Worm (Caenorhabditis elegans) whole organism, L3 larva: Measurements from ENCODE around the gene efk-1.
A peak's percentile ranks its signal among the peaks of the same experiment; 100 is the strongest.

ENCODE experiments used
- R02D3.7 ChIP-seq: fragments of 150-350 bp; optimal IDR thresholded peaks from 2 replicates; lab custom pipeline; 2014; ENCODE audit warnings: missing biosample characterization, missing genetic modification characterization
- ama-1 ChIP-seq: fragments of 150-350 bp; optimal IDR thresholded peaks from 2 replicates; lab custom pipeline; 2018
- ceh-16 ChIP-seq: sonication (generic microtip); optimal IDR thresholded peaks from 2 replicates; lab custom pipeline; 2017; ENCODE audit warnings: missing biosample characterization, missing genetic modification characterization
- ceh-9 ChIP-seq: sonication (generic microtip); optimal IDR thresholded peaks from 2 replicates; lab custom pipeline; 2018; ENCODE audit warnings: missing biosample characterization, missing genetic modification characterization
- daf-12 ChIP-seq: fragments of 150-350 bp; optimal IDR thresholded peaks from 2 replicates; lab custom pipeline; 2014; ENCODE audit warnings: missing biosample characterization, missing genetic modification reagents, missing genetic modification characterization
- egl-27 ChIP-seq: sonication (generic microtip); optimal IDR thresholded peaks from 4 replicates; lab custom pipeline; 2017; ENCODE audit warnings: missing biosample characterization, missing genetic modification reagents, missing genetic modification characterization
- egl-5 ChIP-seq: fragments of 150-350 bp; optimal IDR thresholded peaks from 2 replicates; lab custom pipeline; 2017; ENCODE audit warnings: missing biosample characterization, missing genetic modification reagents, missing genetic modification characterization, inconsistent platforms
- elt-1 ChIP-seq: fragments of 150-350 bp; optimal IDR thresholded peaks from 2 replicates; lab custom pipeline; 2014; ENCODE audit warnings: missing biosample characterization, missing genetic modification characterization
- elt-2 ChIP-seq: sonication (generic microtip); optimal IDR thresholded peaks from 2 replicates; lab custom pipeline; 2016; ENCODE audit warnings: missing genetic modification reagents, mild to moderate bottlenecking, missing genetic modification characterization, missing compliant biosample characterization
- fos-1 ChIP-seq: fragments of 150-350 bp; optimal IDR thresholded peaks from 2 replicates; lab custom pipeline; 2014; ENCODE audit warnings: missing biosample characterization, missing genetic modification characterization
- hmg-11 ChIP-seq: sonication (generic microtip); optimal IDR thresholded peaks from 2 replicates; lab custom pipeline; 2016; ENCODE audit warnings: missing genetic modification characterization, missing compliant biosample characterization
- jun-1 ChIP-seq: fragments of 150-350 bp; optimal IDR thresholded peaks from 2 replicates; lab custom pipeline; 2014; ENCODE audit warnings: missing biosample characterization, missing genetic modification reagents, missing genetic modification characterization
- lin-39 ChIP-seq: fragments of 150-350 bp; optimal IDR thresholded peaks from 2 replicates; lab custom pipeline; 2018; ENCODE audit warnings: missing biosample characterization, missing genetic modification reagents, missing genetic modification characterization
- lsy-12 ChIP-seq: sonication (generic microtip); optimal IDR thresholded peaks from 2 replicates; lab custom pipeline; 2016; ENCODE audit warnings: mild to moderate bottlenecking, missing genetic modification characterization, missing compliant biosample characterization
- mdl-1 ChIP-seq: fragments of 150-350 bp; optimal IDR thresholded peaks from 2 replicates; lab custom pipeline; 2014; ENCODE audit warnings: missing biosample characterization, missing genetic modification characterization
- mml-1 ChIP-seq: fragments of 150-350 bp; sonication (generic microtip); optimal IDR thresholded peaks from 3 replicates; lab custom pipeline; 2014; ENCODE audit warnings: missing biosample characterization, missing genetic modification characterization
- nhr-11 ChIP-seq: fragments of 150-350 bp; optimal IDR thresholded peaks from 2 replicates; lab custom pipeline; 2014; ENCODE audit warnings: missing biosample characterization, missing genetic modification characterization
- nhr-23 ChIP-seq: fragments of 150-350 bp; optimal IDR thresholded peaks from 2 replicates; lab custom pipeline; 2014; ENCODE audit warnings: missing biosample characterization, missing genetic modification reagents, missing genetic modification characterization
- nhr-237 ChIP-seq: fragments of 150-350 bp; optimal IDR thresholded peaks from 2 replicates; lab custom pipeline; 2014; ENCODE audit warnings: missing biosample characterization, missing genetic modification characterization
- nhr-25 ChIP-seq: sonication (generic microtip); optimal IDR thresholded peaks from 2 replicates; lab custom pipeline; 2017; ENCODE audit warnings: missing biosample characterization, missing genetic modification characterization
- nhr-28 ChIP-seq: fragments of 150-350 bp; optimal IDR thresholded peaks from 2 replicates; lab custom pipeline; 2014; ENCODE audit warnings: missing biosample characterization, missing genetic modification characterization
- nhr-43 ChIP-seq: sonication (generic microtip); optimal IDR thresholded peaks from 2 replicates; lab custom pipeline; 2016; ENCODE audit warnings: mild to moderate bottlenecking, missing genetic modification characterization, missing compliant biosample characterization; ENCODE audit not compliant: poor library complexity, severe bottlenecking
- nhr-67 ChIP-seq: fragments of 150-350 bp; optimal IDR thresholded peaks from 2 replicates; lab custom pipeline; 2014; ENCODE audit warnings: missing biosample characterization, missing genetic modification characterization
- nhr-77 ChIP-seq: fragments of 150-350 bp; optimal IDR thresholded peaks from 2 replicates; lab custom pipeline; 2014; ENCODE audit warnings: missing biosample characterization, missing genetic modification characterization
- pha-4 ChIP-seq: fragments of 150-350 bp; optimal IDR thresholded peaks from 2 replicates; lab custom pipeline; 2014; ENCODE audit warnings: missing biosample characterization, missing genetic modification reagents, missing genetic modification characterization
- pqm-1 ChIP-seq: fragments of 150-350 bp; optimal IDR thresholded peaks from 2 replicates; lab custom pipeline; 2017; ENCODE audit warnings: missing biosample characterization, missing genetic modification characterization, inconsistent platforms
- skn-1 ChIP-seq: fragments of 150-350 bp; optimal IDR thresholded peaks from 2 replicates; lab custom pipeline; 2014; ENCODE audit warnings: missing biosample characterization, missing genetic modification characterization
- unc-62 ChIP-seq: fragments of 150-350 bp; sonication (generic microtip); optimal IDR thresholded peaks from 4 replicates; lab custom pipeline; 2014; ENCODE audit warnings: missing biosample characterization, missing genetic modification reagents, missing genetic modification characterization
- ztf-11 ChIP-seq: fragments of 150-350 bp; optimal IDR thresholded peaks from 2 replicates; lab custom pipeline; 2014; ENCODE audit warnings: missing biosample characterization, missing genetic modification characterization

Gene efk-1

ce11 chrIII:6168497-6169227 is at the start of gene efk-1:
TSS of gene efk-1 (minus strand) at chrIII:6168547.
- TF ChIP-seq R02D3.7 (tag; lab: Kevin White, UChicago) (no peak), fos-1 (tag; lab: Kevin White, UChicago) (no peak), nhr-237 (no peak), mml-1 (no peak), pha-4 (peak; percentile 53), jun-1 (no peak), ama-1 (lab: Kevin White, UChicago) (peak; percentile 85), egl-5 (tag; lab: Kevin White, UChicago) (no peak), elt-2 (tag; lab: Kevin White, UChicago) (peak; percentile 66), lsy-12 (tag; lab: Kevin White, UChicago) (no peak), lin-39 (tag; lab: Kevin White, UChicago) (no peak), pqm-1 (tag; lab: Kevin White, UChicago) (peak; percentile 77), nhr-28 (no peak), egl-27 (tag; lab: Kevin White, UChicago) (no peak), ztf-11 (tag; lab: Kevin White, UChicago) (no peak), nhr-23 (tag; lab: Kevin White, UChicago) (no peak), daf-12 (tag; lab: Kevin White, UChicago) (no peak), mdl-1 (tag; lab: Kevin White, UChicago) (no peak)

ce11 chrIII:6216833-6217466 is 48.6 kb upstream of the efk-1 start, which contains the start of gene hot-4:
TSS of gene hot-4 (plus strand) at chrIII:6217416.
- TF ChIP-seq nhr-25 (tag; lab: Kevin White, UChicago) (no peak), nhr-11 (tag; lab: Kevin White, UChicago) (no peak), ztf-11 (tag; lab: Kevin White, UChicago) (no peak), ceh-9 (tag; lab: Kevin White, UChicago) (no peak), ceh-16 (tag; lab: Kevin White, UChicago) (no peak), hmg-11 (tag; lab: Kevin White, UChicago) (no peak)

ce11 chrIII:6215943-6216342 is 47.6 kb upstream of the efk-1 start:
- TF ChIP-seq skn-1 (tag; lab: Kevin White, UChicago): no peak
- no peak for TF ChIP-seq ztf-11 (tag; lab: Kevin White, UChicago)
- peak; percentile 14 for TF ChIP-seq mdl-1 (tag; lab: Kevin White, UChicago)
- peak; percentile 92 for TF ChIP-seq nhr-43
- TF ChIP-seq nhr-23 (tag; lab: Kevin White, UChicago): peak; percentile 36
- no peak for TF ChIP-seq elt-1 (tag; lab: Kevin White, UChicago)
- no peak for TF ChIP-seq nhr-67 (tag; lab: Kevin White, UChicago)

ce11 chrIII:6215476-6215875 is 47.1 kb upstream of the efk-1 start, which contains the start of gene C23G10.11:
TSS of gene C23G10.11 (minus strand) at chrIII:6215576.
- TF ChIP-seq nhr-77 (tag; lab: Kevin White, UChicago) (no peak), nhr-11 (tag; lab: Kevin White, UChicago) (no peak)

- TF ChIP-seq nhr-77 (tag; lab: Kevin White, UChicago): no peak
- no peak for TF ChIP-seq nhr-23 (tag; lab: Kevin White, UChicago)
- no peak for TF ChIP-seq unc-62 (GFP tag; lab: Kevin White, UChicago)
- TF ChIP-seq pqm-1 (tag; lab: Kevin White, UChicago): no peak
- no peak for TF ChIP-seq jun-1
- TF ChIP-seq lin-39 (tag; lab: Kevin White, UChicago): no peak
- TF ChIP-seq egl-27 (tag; lab: Kevin White, UChicago): no peak
- no peak for TF ChIP-seq nhr-43
- TF ChIP-seq elt-2 (tag; lab: Kevin White, UChicago): no peak
- no peak for TF ChIP-seq elt-1 (tag; lab: Kevin White, UChicago)
- TF ChIP-seq, all 47 proteins: peak for 0
Measured at ce11 chrIII:6213915-6214314, 45.6 kb upstream of the efk-1 start, which contains the start of gene C23G10.10. TSS of gene C23G10.10 (minus strand) at chrIII:6214015.
